Worm (Caenorhabditis elegans) whole organism, late embryonic: Measurements from ENCODE around the gene ZK470.14.
A peak's percentile ranks its signal among the peaks of the same experiment; 100 is the strongest.
"Not testable (repeated sequence)": the region's sequence is repeated elsewhere in the genome, so short reads cannot be mapped to it uniquely, and the experiment has no call there.

Experiments
- C08G9.2 ChIP-seq: sonication (generic microtip); optimal IDR thresholded peaks from 2 replicates; lab custom pipeline; 2016; ENCODE audit warnings: mild to moderate bottlenecking, missing genetic modification characterization, moderate library complexity, missing compliant biosample characterization
- C38D4.7 ChIP-seq: fragments of 200-800 bp; sonication (Bioruptor generic); optimal IDR thresholded peaks from 2 replicates; lab custom pipeline; 2018; ENCODE audit warnings: mild to moderate bottlenecking, missing genetic modification characterization, moderate library complexity, missing compliant biosample characterization
- F13H6.1 ChIP-seq: sonication (generic microtip); optimal IDR thresholded peaks from 2 replicates; lab custom pipeline; 2016; ENCODE audit warnings: missing genetic modification characterization, missing compliant biosample characterization
- K02D7.2 ChIP-seq: sonication (generic microtip); optimal IDR thresholded peaks from 2 replicates; lab custom pipeline; 2017; ENCODE audit warnings: mild to moderate bottlenecking, missing genetic modification characterization, missing compliant biosample characterization
- K09A11.1 ChIP-seq: sonication (generic microtip); optimal IDR thresholded peaks from 2 replicates; lab custom pipeline; 2017; ENCODE audit warnings: antibody characterized with exemption, mild to moderate bottlenecking, missing genetic modification characterization, missing compliant biosample characterization; ENCODE audit not compliant: insufficient read depth
- Y22D7AL.16 ChIP-seq: sonication (generic microtip); optimal IDR thresholded peaks from 2 replicates; lab custom pipeline; 2016; ENCODE audit warnings: missing genetic modification characterization, missing compliant biosample characterization
- ahr-1 ChIP-seq: sonication (generic microtip); optimal IDR thresholded peaks from 2 replicates; lab custom pipeline; 2016; ENCODE audit warnings: missing genetic modification characterization, missing compliant biosample characterization
- ama-1 ChIP-seq: fragments of 150-350 bp; optimal IDR thresholded peaks from 2 replicates; lab custom pipeline; 2014
- ceh-18 ChIP-seq: sonication (generic microtip); optimal IDR thresholded peaks from 2 replicates; lab custom pipeline; 2016; ENCODE audit warnings: missing genetic modification characterization, missing compliant biosample characterization
- ceh-19 ChIP-seq: fragments of 200-800 bp; sonication (Bioruptor generic); optimal IDR thresholded peaks from 2 replicates; lab custom pipeline; 2018; ENCODE audit warnings: mild to moderate bottlenecking, missing genetic modification characterization, missing compliant biosample characterization
- ceh-2 ChIP-seq: sonication (generic microtip); optimal IDR thresholded peaks from 2 replicates; lab custom pipeline; 2016; ENCODE audit warnings: missing genotype, missing genetic modification characterization, missing compliant biosample characterization
- ceh-22 ChIP-seq: sonication (generic microtip); optimal IDR thresholded peaks from 2 replicates; lab custom pipeline; 2017; ENCODE audit warnings: missing biosample characterization, missing genetic modification characterization
- ceh-31 ChIP-seq: sonication (generic microtip); optimal IDR thresholded peaks from 2 replicates; lab custom pipeline; 2016; ENCODE audit warnings: missing genetic modification characterization, missing compliant biosample characterization
- ceh-34 ChIP-seq: sonication (generic microtip); optimal IDR thresholded peaks from 2 replicates; lab custom pipeline; 2016; ENCODE audit warnings: mild to moderate bottlenecking, missing genetic modification characterization, missing compliant biosample characterization
- ceh-45 ChIP-seq: fragments of 200-800 bp; sonication (Bioruptor generic); IDR thresholded peaks from 2 replicates; pipeline ENCODE4 v1.3.6; 2022; ENCODE audit warnings: missing genetic modification reagents, missing genetic modification characterization, missing compliant biosample characterization
- ceh-9 ChIP-seq: sonication (generic microtip); optimal IDR thresholded peaks from 2 replicates; lab custom pipeline; 2016; ENCODE audit warnings: mild to moderate bottlenecking, missing genetic modification characterization, inconsistent platforms, missing compliant biosample characterization
- che-1 ChIP-seq: sonication (generic microtip); optimal IDR thresholded peaks from 2 replicates; lab custom pipeline; 2016; ENCODE audit warnings: mild to moderate bottlenecking, missing genetic modification characterization, missing compliant biosample characterization
- elt-2 ChIP-seq: sonication (generic microtip); optimal IDR thresholded peaks from 2 replicates; lab custom pipeline; 2016; ENCODE audit warnings: missing genetic modification reagents, missing genetic modification characterization, missing compliant biosample characterization
- elt-4 ChIP-seq: sonication (generic microtip); optimal IDR thresholded peaks from 2 replicates; lab custom pipeline; 2016; ENCODE audit warnings: missing genetic modification characterization, missing compliant biosample characterization
- ets-4 ChIP-seq: sonication (generic microtip); optimal IDR thresholded peaks from 2 replicates; lab custom pipeline; 2016; ENCODE audit warnings: missing genetic modification characterization, missing compliant biosample characterization
- eyg-1 ChIP-seq: sonication (generic microtip); optimal IDR thresholded peaks from 2 replicates; lab custom pipeline; 2016; ENCODE audit warnings: missing genotype, missing genetic modification characterization, missing compliant biosample characterization
- fax-1 ChIP-seq: sonication (generic microtip); optimal IDR thresholded peaks from 2 replicates; lab custom pipeline; 2016; ENCODE audit warnings: missing genotype, missing genetic modification characterization, missing compliant biosample characterization
- fkh-10 ChIP-seq: fragments of 150-350 bp; optimal IDR thresholded peaks from 2 replicates; lab custom pipeline; 2014; ENCODE audit warnings: missing biosample characterization, missing genetic modification reagents, missing genetic modification characterization
- fkh-6 ChIP-seq: sonication (generic microtip); optimal IDR thresholded peaks from 2 replicates; lab custom pipeline; 2016; ENCODE audit warnings: missing genetic modification characterization, missing compliant biosample characterization
- gmeb-2 ChIP-seq: sonication (generic microtip); optimal IDR thresholded peaks from 2 replicates; lab custom pipeline; 2016; ENCODE audit warnings: missing genetic modification characterization, inconsistent platforms, missing compliant biosample characterization
- hlh-15 ChIP-seq: sonication (generic microtip); optimal IDR thresholded peaks from 2 replicates; lab custom pipeline; 2016; ENCODE audit warnings: missing genetic modification characterization, missing compliant biosample characterization
- hlh-8 ChIP-seq: sonication (generic microtip); optimal IDR thresholded peaks from 2 replicates; lab custom pipeline; 2016; ENCODE audit warnings: missing genotype, missing genetic modification characterization, missing compliant biosample characterization
- lin-11 ChIP-seq: fragments of 200-800 bp; sonication (Bioruptor generic); optimal IDR thresholded peaks from 2 replicates; lab custom pipeline; 2018; ENCODE audit warnings: mild to moderate bottlenecking, missing genetic modification characterization, missing compliant biosample characterization
- madf-2 ChIP-seq: sonication (generic microtip); optimal IDR thresholded peaks from 2 replicates; lab custom pipeline; 2017; ENCODE audit warnings: missing genetic modification characterization, missing compliant biosample characterization
- mec-3 ChIP-seq: sonication (generic microtip); optimal IDR thresholded peaks from 2 replicates; lab custom pipeline; 2016; ENCODE audit warnings: borderline replicate concordance, missing genetic modification characterization, missing compliant biosample characterization
- nfya-1 ChIP-seq: sonication (generic microtip); optimal IDR thresholded peaks from 2 replicates; lab custom pipeline; 2017; ENCODE audit warnings: missing genetic modification characterization, mild to moderate bottlenecking, missing compliant biosample characterization, antibody characterized with exemption, moderate library complexity
- nhr-232 ChIP-seq: sonication (generic microtip); optimal IDR thresholded peaks from 2 replicates; lab custom pipeline; 2016; ENCODE audit warnings: missing genetic modification characterization, missing compliant biosample characterization
- odd-2 ChIP-seq: sonication (generic microtip); optimal IDR thresholded peaks from 2 replicates; lab custom pipeline; 2017; ENCODE audit warnings: antibody characterized with exemption, mild to moderate bottlenecking, missing genetic modification characterization, missing compliant biosample characterization
- pag-3 ChIP-seq: sonication (generic microtip); optimal IDR thresholded peaks from 2 replicates; lab custom pipeline; 2016; ENCODE audit warnings: missing compliant biosample characterization, missing genetic modification characterization, borderline replicate concordance
- pat-9 ChIP-seq: fragments of 200-800 bp; sonication (Bioruptor generic); optimal IDR thresholded peaks from 2 replicates; lab custom pipeline; 2018; ENCODE audit warnings: mild to moderate bottlenecking, missing genetic modification characterization, moderate library complexity, missing compliant biosample characterization
- pax-1 ChIP-seq: fragments of 150-350 bp; optimal IDR thresholded peaks from 2 replicates; lab custom pipeline; 2014; ENCODE audit warnings: missing biosample characterization, missing genetic modification characterization
- pha-2 ChIP-seq: sonication (generic microtip); optimal IDR thresholded peaks from 2 replicates; lab custom pipeline; 2017; ENCODE audit warnings: mild to moderate bottlenecking, missing genetic modification characterization, missing compliant biosample characterization
- pqm-1 ChIP-seq: sonication (generic microtip); optimal IDR thresholded peaks from 2 replicates; lab custom pipeline; 2016; ENCODE audit warnings: missing genetic modification characterization, missing compliant biosample characterization
- pros-1 ChIP-seq: fragments of 150-350 bp; optimal IDR thresholded peaks from 2 replicates; lab custom pipeline; 2014; ENCODE audit warnings: missing biosample characterization, missing genetic modification reagents, missing genetic modification characterization
- ref-2 ChIP-seq: sonication (generic microtip); optimal IDR thresholded peaks from 2 replicates; lab custom pipeline; 2016; ENCODE audit warnings: missing genetic modification characterization, missing compliant biosample characterization
- sox-2 ChIP-seq: fragments of 200-800 bp; sonication (Bioruptor generic); IDR thresholded peaks from 2 replicates; pipeline ENCODE4 v1.3.6; 2022; ENCODE audit warnings: missing genetic modification reagents, missing genetic modification characterization, missing compliant biosample characterization
- tbx-2 ChIP-seq: sonication (generic microtip); optimal IDR thresholded peaks from 2 replicates; lab custom pipeline; 2016; ENCODE audit warnings: missing genetic modification characterization, missing compliant biosample characterization
- tbx-7 ChIP-seq: sonication (generic microtip); optimal IDR thresholded peaks from 2 replicates; lab custom pipeline; 2016; ENCODE audit warnings: missing genotype, missing genetic modification characterization, missing compliant biosample characterization
- unc-3 ChIP-seq, 2 experiments: fragments of 200-800 bp in 1 of 2; sonication (Bioruptor generic) in 1 of 2; sonication (generic microtip) in 1 of 2; conservative IDR thresholded peaks in 1 of 2; optimal IDR thresholded peaks in 1 of 2; 2 replicates each; pipeline versions ENCODE4 v1.3.6 to Lab custom; 2016 to 2022; ENCODE audit warnings: missing compliant biosample characterization in 2 of 2, missing genetic modification characterization in 2 of 2, missing genetic modification reagents in 1 of 2
- unc-55 ChIP-seq: sonication (generic microtip); optimal IDR thresholded peaks from 2 replicates; lab custom pipeline; 2017; ENCODE audit warnings: missing biosample characterization, missing genetic modification reagents, missing genetic modification characterization
- unc-86 ChIP-seq: sonication (generic microtip); optimal IDR thresholded peaks from 2 replicates; lab custom pipeline; 2016; ENCODE audit warnings: missing genetic modification characterization, missing compliant biosample characterization
- zip-5 ChIP-seq: sonication (generic microtip); optimal IDR thresholded peaks from 2 replicates; lab custom pipeline; 2016; ENCODE audit warnings: missing genetic modification characterization, missing compliant biosample characterization
- ztf-16 ChIP-seq: sonication (generic microtip); optimal IDR thresholded peaks from 2 replicates; lab custom pipeline; 2017; ENCODE audit warnings: missing genetic modification characterization, missing compliant biosample characterization

The ZK470.14 gene

ce11 chrX:4207385-4207784 is 40.1 kb downstream of the ZK470.14 start, which contains the start of gene F20B6.9:
F20B6.9 (minus strand) TSS chrX:4207485.
- TF ChIP-seq che-1 (tag; lab: Kevin White, UChicago); tbx-2; K02D7.2 (tag; lab: Kevin White, UChicago): not testable (repeated sequence)

DNA sequence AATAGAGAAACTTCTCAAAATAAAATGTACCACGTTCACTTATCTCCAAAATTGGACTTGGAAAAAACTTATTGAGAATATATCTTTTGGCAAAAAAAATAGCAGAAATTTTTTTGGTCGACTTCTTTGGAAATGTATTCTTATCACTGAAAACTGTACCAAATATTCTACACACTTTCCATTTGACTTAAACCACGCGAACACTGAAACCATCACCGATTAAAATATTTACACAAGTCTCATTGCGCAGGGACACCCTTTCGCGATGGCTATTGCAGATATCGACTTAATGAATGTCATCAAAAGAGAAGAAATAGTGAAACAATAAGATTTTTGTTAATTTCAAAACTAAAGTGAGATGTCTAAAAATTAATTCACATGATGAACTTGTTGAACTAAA is 41.2 kb downstream of the ZK470.14 start:
- TF ChIP-seq ceh-31: no peak
- no peak for TF ChIP-seq zip-5 (tag; lab: Kevin White, UChicago)
- no peak for TF ChIP-seq pha-2 (tag; lab: Kevin White, UChicago)
- TF ChIP-seq fkh-10 (GFP tag; lab: Kevin White, UChicago): no peak
- TF ChIP-seq ceh-34: no peak
- TF ChIP-seq sox-2 (GFP tag; lab: Robert Waterston, UW): no peak
- TF ChIP-seq C08G9.2 (tag; lab: Kevin White, UChicago): no peak
- TF ChIP-seq pqm-1: no peak
- TF ChIP-seq tbx-7 (tag; lab: Kevin White, UChicago): no peak
- TF ChIP-seq nhr-232 (tag; lab: Kevin White, UChicago): no peak

ce11 chrX:4209131-4209530 is 41.9 kb downstream of the ZK470.14 start:
- peak; percentile 97 for TF ChIP-seq ceh-34
- peak; percentile 63 for TF ChIP-seq gmeb-2 (tag; lab: Kevin White, UChicago)
- no peak for TF ChIP-seq ceh-9 (tag; lab: Kevin White, UChicago)
- TF ChIP-seq unc-3 (GFP tag; conservative IDR thresholded peaks at IDR 0.05; lab: Robert Waterston, UW): peak; percentile 68
- peak; percentile 81 for TF ChIP-seq unc-3 (tag; optimal IDR thresholded peaks at IDR 0.05; lab: Kevin White, UChicago)
- TF ChIP-seq unc-55 (GFP tag; lab: Kevin White, UChicago): peak; percentile 82
- peak; percentile 82 for TF ChIP-seq ceh-22 (tag; lab: Kevin White, UChicago)
- no peak for TF ChIP-seq mec-3 (tag; lab: Kevin White, UChicago)
- TF ChIP-seq nhr-232 (tag; lab: Kevin White, UChicago): no peak
- peak; percentile 6 for TF ChIP-seq fax-1
- TF ChIP-seq unc-86 (tag; lab: Kevin White, UChicago): peak; percentile 90
- peak; percentile 98 for TF ChIP-seq nfya-1 (tag; lab: Kevin White, UChicago)
- peak; percentile 95 for TF ChIP-seq tbx-2
- no peak for TF ChIP-seq ama-1 (lab: Kevin White, UChicago)
- no peak for TF ChIP-seq Y22D7AL.16
- TF ChIP-seq C38D4.7: peak; percentile 40
- TF ChIP-seq odd-2 (tag; lab: Kevin White, UChicago): peak; percentile 36
- peak; percentile 83 for TF ChIP-seq pax-1 (tag; lab: Kevin White, UChicago)
- peak; percentile 73 for TF ChIP-seq eyg-1
- peak; percentile 99 for TF ChIP-seq ceh-18 (tag; lab: Kevin White, UChicago)
- peak; percentile 76 for TF ChIP-seq elt-2 (tag; lab: Kevin White, UChicago)
- TF ChIP-seq lin-11 (tag; lab: Kevin White, UChicago): peak; percentile 55
- TF ChIP-seq K09A11.1: peak; percentile 85
- peak; percentile 32 for TF ChIP-seq ahr-1 (tag; lab: Kevin White, UChicago)
- peak; percentile 78 for TF ChIP-seq C08G9.2 (tag; lab: Kevin White, UChicago)
- peak; percentile 80 for TF ChIP-seq sox-2 (GFP tag; lab: Robert Waterston, UW)
- TF ChIP-seq ceh-45 (GFP tag; lab: Robert Waterston, UW): peak; percentile 75
- peak; percentile 94 for TF ChIP-seq pros-1
- TF ChIP-seq elt-4 (tag; lab: Kevin White, UChicago): no peak
- TF ChIP-seq madf-2 (tag; lab: Kevin White, UChicago): peak; percentile 67
- TF ChIP-seq ref-2 (tag; lab: Kevin White, UChicago): peak; percentile 97
- TF ChIP-seq ceh-2 (tag; lab: Kevin White, UChicago): peak; percentile 89
- peak; percentile 16 for TF ChIP-seq hlh-15 (tag; lab: Kevin White, UChicago)
- peak; percentile 55 for TF ChIP-seq che-1 (tag; lab: Kevin White, UChicago)
- TF ChIP-seq ztf-16 (tag; lab: Kevin White, UChicago): peak; percentile 73
- TF ChIP-seq fkh-10 (GFP tag; lab: Kevin White, UChicago): peak; percentile 68
- TF ChIP-seq ceh-19 (GFP tag; lab: Kevin White, UChicago): peak; percentile 71
- no peak for TF ChIP-seq pag-3 (tag; lab: Kevin White, UChicago)
- TF ChIP-seq hlh-8 (tag; lab: Kevin White, UChicago): peak; percentile 79
- TF ChIP-seq fkh-6 (tag; lab: Kevin White, UChicago): no peak
- peak; percentile 66 for TF ChIP-seq tbx-7 (tag; lab: Kevin White, UChicago)
- peak; percentile 77 for TF ChIP-seq F13H6.1 (tag; lab: Kevin White, UChicago)
- TF ChIP-seq ets-4 (tag; lab: Kevin White, UChicago): peak; percentile 52
- TF ChIP-seq pat-9: peak; percentile 72
